Fruit fly (Drosophila melanogaster): ENCODE results near the gene CG13287.

CG13287 gene

DNA sequence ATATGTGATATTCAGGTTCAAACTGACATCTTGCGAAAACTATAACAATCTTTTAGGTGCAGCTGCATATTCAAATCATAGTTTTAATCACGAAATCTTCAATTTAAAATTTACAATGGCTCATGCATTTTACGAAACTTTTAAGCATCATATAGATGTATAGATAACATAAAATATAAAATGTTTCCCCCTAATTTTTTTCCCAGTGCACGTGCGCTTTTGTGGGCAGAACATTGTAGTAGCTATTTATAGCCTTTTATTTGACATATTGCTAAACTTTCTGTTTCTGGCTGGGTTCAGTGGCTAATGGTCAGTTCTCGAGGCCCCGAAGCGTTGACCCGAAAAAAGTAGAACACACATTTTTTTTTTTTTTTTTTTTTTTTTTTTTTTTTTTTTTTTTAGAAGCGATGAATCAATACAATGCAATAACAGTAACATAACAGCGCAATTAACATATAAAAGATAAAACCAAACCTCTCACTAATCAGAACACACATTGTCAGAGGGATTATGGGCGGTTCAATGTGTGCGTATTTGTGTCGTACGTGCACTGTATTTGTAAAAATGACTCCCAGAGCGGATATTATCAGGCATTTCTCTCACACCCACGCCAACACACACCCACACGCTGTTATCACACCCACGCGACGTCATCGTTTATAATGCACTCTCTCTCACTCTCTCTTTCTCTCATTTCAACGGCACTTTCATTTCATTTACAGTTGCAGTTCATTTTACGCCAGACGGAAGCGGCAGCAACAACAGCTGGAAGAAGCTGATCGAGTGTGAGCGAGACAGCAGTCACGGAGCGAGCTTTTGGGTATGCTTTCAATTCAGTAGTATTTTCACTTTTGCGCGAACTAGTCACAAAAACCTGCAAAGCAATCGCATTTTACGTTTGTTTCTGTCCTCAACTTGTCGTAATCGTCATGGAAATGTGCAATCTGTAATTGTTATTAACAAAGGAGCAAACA, 44.2 kb downstream of the CG13287 start (continued):
- no peak for TF ChIP-seq CG2129 (GFP tag; IDR thresholded peaks at IDR 0.05; ENCODE audit: partially characterized antibody)
- no peak for TF ChIP-seq CG31388 (GFP tag; optimal IDR thresholded peaks at IDR 0.05)
- TF ChIP-seq CG1603 (tag; optimal IDR thresholded peaks at IDR 0.05), result peak; percentile 52
- peak; percentile 74 for TF ChIP-seq Sox102F (GFP tag; optimal IDR thresholded peaks at IDR 0.05)
- peak; percentile 46 for TF ChIP-seq nom (GFP tag; optimal IDR thresholded peaks at IDR 0.05)
- TF ChIP-seq CG4820 (GFP tag; optimal IDR thresholded peaks at IDR 0.05), result no peak
- peak; percentile 12 for TF ChIP-seq gsb-n (tag; optimal IDR thresholded peaks at IDR 0.05)
- no peak for TF ChIP-seq ash1 (GFP tag; optimal IDR thresholded peaks at IDR 0.05)
- peak; percentile 59; the same call in 1 of the 2 replicates for TF ChIP-seq Xrp1 (GFP tag; IDR thresholded peaks at IDR 0.05)
- peak; percentile 17 for TF ChIP-seq Nf-YB (GFP tag; optimal IDR thresholded peaks at IDR 0.05)
- peak; percentile 42 for TF ChIP-seq Hmr (GFP tag; optimal IDR thresholded peaks at IDR 0.05)
- TF ChIP-seq Asciz (GFP tag; optimal IDR thresholded peaks at IDR 0.05), result no peak
- no peak for TF ChIP-seq CG3163 (GFP tag; optimal IDR thresholded peaks at IDR 0.05)
- no peak for TF ChIP-seq CG3838 (GFP tag; optimal IDR thresholded peaks at IDR 0.05)
- no peak for TF ChIP-seq gcm2 (GFP tag; optimal IDR thresholded peaks at IDR 0.05)
- no peak for TF ChIP-seq toy (GFP tag; IDR thresholded peaks at IDR 0.05)
- TF ChIP-seq unc-4 (GFP tag; IDR thresholded peaks at IDR 0.05; ENCODE audit: partially characterized antibody), result no peak
- no peak for TF ChIP-seq jumu (GFP tag; optimal IDR thresholded peaks at IDR 0.05)
- TF ChIP-seq tap (tag; optimal IDR thresholded peaks at IDR 0.05), result peak; percentile 6
- TF ChIP-seq en (GFP tag; optimal IDR thresholded peaks at IDR 0.05), result peak; percentile 21
- peak; percentile 3 for TF ChIP-seq trem (tag; optimal IDR thresholded peaks at IDR 0.05)
- TF ChIP-seq HLH3B (GFP tag; IDR thresholded peaks at IDR 0.05), result 0 out of 2 replicates have a peak, but pooled peaks have one; percentile 21
- TF ChIP-seq al (GFP tag; IDR thresholded peaks at IDR 0.05), result no peak
- TF ChIP-seq CHES-1-like (GFP tag; optimal IDR thresholded peaks at IDR 0.05), result peak; percentile 8
- TF ChIP-seq ara (GFP tag; IDR thresholded peaks at IDR 0.05), result 0 out of 2 replicates have a peak, but pooled peaks have one; percentile 28
- TF ChIP-seq ems (GFP tag; optimal IDR thresholded peaks at IDR 0.05), result peak; percentile 15
- TF ChIP-seq Nf-YC (tag; optimal IDR thresholded peaks at IDR 0.05), result peak; percentile 26
- peak; percentile 14 for TF ChIP-seq ind (GFP tag; optimal IDR thresholded peaks at IDR 0.05)
- TF ChIP-seq fd3F (GFP tag; optimal IDR thresholded peaks at IDR 0.05), result peak; percentile 27
- peak; percentile 54 for TF ChIP-seq slbo (GFP tag; IDR thresholded peaks at IDR 0.05)
- no peak for TF ChIP-seq kah (GFP tag; optimal IDR thresholded peaks at IDR 0.05)
- TF ChIP-seq gfzf (GFP tag; optimal IDR thresholded peaks at IDR 0.05), result no peak
- TF ChIP-seq dysf (GFP tag; IDR thresholded peaks at IDR 0.05), result peak; percentile 52; the same call in 2 of the 3 replicates
- TF ChIP-seq sr (GFP tag; IDR thresholded peaks at IDR 0.05), result peak; percentile 99
- no peak for TF ChIP-seq nerfin-1 (tag; optimal IDR thresholded peaks at IDR 0.05)
- TF ChIP-seq CG16815 (GFP tag; optimal IDR thresholded peaks at IDR 0.05), result no peak
- TF ChIP-seq cwo (GFP tag; optimal IDR thresholded peaks at IDR 0.05), result no peak
- TF ChIP-seq CG7745 (tag; optimal IDR thresholded peaks at IDR 0.05), result no peak
- TF ChIP-seq vvl (GFP tag; IDR thresholded peaks at IDR 0.05), result peak; percentile 22; the same call in 1 of the 2 replicates
- TF ChIP-seq so (GFP tag; IDR thresholded peaks at IDR 0.05), result 0 out of 3 replicates have a peak, but pooled peaks have one; percentile 10
- no peak for TF ChIP-seq Ets65A (GFP tag)
- TF ChIP-seq CG7839 (tag; optimal IDR thresholded peaks at IDR 0.05), result peak; percentile 72
- no peak for TF ChIP-seq TFAM (GFP tag; optimal IDR thresholded peaks at IDR 0.05)
- TF ChIP-seq Opbp (GFP tag; IDR thresholded peaks at IDR 0.05; ENCODE audit: partially characterized antibody), result no peak
- TF ChIP-seq CG5953 (GFP tag; IDR thresholded peaks at IDR 0.05), result peak; percentile 52
- no peak for TF ChIP-seq twi (tag; optimal IDR thresholded peaks at IDR 0.05)
- TF ChIP-seq CG4707 (GFP tag; optimal IDR thresholded peaks at IDR 0.05), result peak; percentile 46
- no peak for TF ChIP-seq Dip2 (GFP tag; IDR thresholded peaks at IDR 0.05)

Measured in whole organism, embryonic.